Worm (Caenorhabditis elegans) whole organism, L2 larva: ENCODE measurements around the gene mrpl-42.

Experiments used
- ceh-82 ChIP-seq: fragments of 150-350 bp; optimal IDR thresholded peaks from 2 replicates; lab custom pipeline; 2014; ENCODE audit warnings: missing biosample characterization, missing genetic modification characterization
- nhr-12 ChIP-seq: fragments of 150-350 bp; optimal IDR thresholded peaks from 2 replicates; lab custom pipeline; 2014; ENCODE audit warnings: missing biosample characterization, missing genetic modification characterization

DNA sequence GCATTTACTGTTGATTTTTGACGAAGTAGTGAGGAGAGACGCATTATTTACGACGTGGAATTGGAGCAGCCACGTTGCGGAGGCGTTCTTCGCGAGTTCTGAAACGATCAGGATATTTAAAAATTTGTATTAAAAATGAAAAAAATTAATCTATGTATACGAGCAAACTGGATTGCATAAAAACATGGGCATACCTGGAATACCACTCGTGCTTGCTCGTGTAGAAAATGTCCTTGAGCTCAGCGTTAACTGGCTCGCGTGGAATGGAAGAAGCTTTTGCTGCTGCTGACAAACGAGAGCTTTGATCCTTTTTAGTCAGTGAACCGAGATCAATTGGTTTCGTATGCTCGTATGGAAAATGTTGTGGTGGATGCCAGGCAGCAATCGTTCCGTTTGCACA is 324 bp downstream of the mrpl-42 start, which contains the start of gene lpl-1:
- no peak for TF ChIP-seq nhr-12 (tag; lab: Kevin White, UChicago)
- TF ChIP-seq ceh-82: no peak
